In the genomic region with DNA sequence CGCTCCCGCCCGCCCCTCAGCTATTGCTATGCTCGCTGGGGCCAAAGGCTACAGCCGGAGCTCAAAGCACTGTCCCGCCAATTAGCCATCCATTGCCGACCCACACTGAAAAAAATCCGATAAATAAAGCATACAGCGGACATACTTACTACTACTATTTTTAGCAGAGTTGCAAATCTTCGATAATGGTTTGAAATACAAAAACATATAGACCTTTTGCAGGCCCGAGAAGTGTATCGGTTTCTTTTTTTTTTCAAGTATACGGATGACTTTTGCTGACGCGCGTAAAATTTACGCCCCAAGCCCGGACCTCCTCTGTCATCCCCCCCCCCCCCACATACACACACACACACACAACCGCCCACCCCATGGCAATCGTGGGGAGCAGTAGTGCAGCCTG, we compare ENCODE assay signal across 4 fruit fly cellular contexts.
A peak's percentile ranks its signal among the peaks of the same experiment; 100 is the strongest.
TF ChIP-seq lines count a peak whose summit lies in the region.

No protein-coding gene starts in this region.

- no peak for TF ChIP-seq CTCF in whole organism, embryonic (GFP tag; optimal IDR thresholded peaks at IDR 0.05; lab: Kevin White, UChicago)

TF ChIP-seq in whole organism, adult, 20 proteins besides CTCF, POLR2A, EP300 and RAD21:
- TF ChIP-seq tj (GFP tag; optimal IDR thresholded peaks at IDR 0.05; lab: Kevin White, UChicago) (peak; percentile 89), ovo (GFP tag; optimal IDR thresholded peaks at IDR 0.05; lab: Kevin White, UChicago) (no peak), CG12768 (GFP tag; optimal IDR thresholded peaks at IDR 0.05; lab: Kevin White, UChicago) (no peak)

TF ChIP-seq in whole organism, embryonic, 481 proteins besides CTCF, POLR2A, EP300 and RAD21:
- TF ChIP-seq Drgx (GFP tag; IDR thresholded peaks at IDR 0.05; lab: Robert Waterston, UW): peak; percentile 62
- no peak for TF ChIP-seq CG13775 (GFP tag; optimal IDR thresholded peaks at IDR 0.05; lab: Kevin White, UChicago)
- TF ChIP-seq CG7372 (GFP tag; IDR thresholded peaks at IDR 0.05; lab: Robert Waterston, UW): no peak
TF ChIP-seq in whole organism, embryonic: peak in this region for 1.

TF ChIP-seq in whole organism, prepupa, 60 proteins besides CTCF, POLR2A, EP300 and RAD21:
- TF ChIP-seq achi (GFP tag; optimal IDR thresholded peaks at IDR 0.05; lab: Kevin White, UChicago): peak; percentile 5
- TF ChIP-seq CG11762 (GFP tag; optimal IDR thresholded peaks at IDR 0.05; lab: Kevin White, UChicago; ENCODE audit: insufficient read depth): no peak
- TF ChIP-seq CG6276 (GFP tag; optimal IDR thresholded peaks at IDR 0.05; lab: Kevin White, UChicago): peak; percentile 49
- peak; percentile 35 for TF ChIP-seq CG4318 (GFP tag; optimal IDR thresholded peaks at IDR 0.05; lab: Kevin White, UChicago)
- TF ChIP-seq ss (GFP tag; optimal IDR thresholded peaks at IDR 0.05; lab: Kevin White, UChicago): no peak
- TF ChIP-seq CG6163 (GFP tag; IDR thresholded peaks at IDR 0.05; lab: Robert Waterston, UW): peak; percentile 53; the same call in 2 of the 3 replicates
- TF ChIP-seq CG10669 (GFP tag; optimal IDR thresholded peaks at IDR 0.05; lab: Kevin White, UChicago): peak; percentile 23
- no peak for TF ChIP-seq cyc (GFP tag; optimal IDR thresholded peaks at IDR 0.05; lab: Kevin White, UChicago)
- peak; percentile 37 for TF ChIP-seq CG3919 (GFP tag; optimal IDR thresholded peaks at IDR 0.05; lab: Kevin White, UChicago)
- TF ChIP-seq spab (GFP tag; optimal IDR thresholded peaks at IDR 0.05; lab: Kevin White, UChicago): peak; percentile 1
- peak; percentile 60 for TF ChIP-seq CG32006 (GFP tag; optimal IDR thresholded peaks at IDR 0.05; lab: Kevin White, UChicago)
- TF ChIP-seq Sox14 (GFP tag; optimal IDR thresholded peaks at IDR 0.05; lab: Kevin White, UChicago): no peak
- TF ChIP-seq eg (GFP tag; IDR thresholded peaks at IDR 0.05; lab: Robert Waterston, UW): peak; percentile 65
- no peak for TF ChIP-seq Eip75B (GFP tag; optimal IDR thresholded peaks at IDR 0.05; lab: Kevin White, UChicago)
- TF ChIP-seq fd85E (GFP tag; optimal IDR thresholded peaks at IDR 0.05; lab: Kevin White, UChicago): no peak
- TF ChIP-seq CG11294 (GFP tag; IDR thresholded peaks at IDR 0.05; lab: Robert Waterston, UW): no peak
- TF ChIP-seq esn (GFP tag; optimal IDR thresholded peaks at IDR 0.05; lab: Kevin White, UChicago): no peak
- TF ChIP-seq fd59A (GFP tag; optimal IDR thresholded peaks at IDR 0.05; lab: Kevin White, UChicago): no peak
- peak; percentile 58 for TF ChIP-seq CG15336 (GFP tag; IDR thresholded peaks at IDR 0.05; lab: Robert Waterston, UW)
- TF ChIP-seq CG8119 (GFP tag; IDR thresholded peaks at IDR 0.05; lab: Robert Waterston, UW): peak; percentile 45; the same call in 1 of the 3 replicates
- TF ChIP-seq acj6 (GFP tag; optimal IDR thresholded peaks at IDR 0.05; lab: Kevin White, UChicago): no peak
- TF ChIP-seq Eip78C (GFP tag; lab: Kevin White, UChicago): peak; percentile 20
- TF ChIP-seq CG7368 (GFP tag; optimal IDR thresholded peaks at IDR 0.05; lab: Kevin White, UChicago): no peak
- TF ChIP-seq OdsH (GFP tag; optimal IDR thresholded peaks at IDR 0.05; lab: Kevin White, UChicago): peak; percentile 21

TF ChIP-seq in whole organism, pupa, 21 proteins besides CTCF, POLR2A, EP300 and RAD21:
- TF ChIP-seq CG34367 (tag; optimal IDR thresholded peaks at IDR 0.05; lab: Kevin White, UChicago): no peak
- TF ChIP-seq CG10348 (GFP tag; IDR thresholded peaks at IDR 0.05; lab: Robert Waterston, UW): no peak
- TF ChIP-seq Snoo (tag; optimal IDR thresholded peaks at IDR 0.05; lab: Kevin White, UChicago): no peak
- TF ChIP-seq Ets98B (GFP tag; IDR thresholded peaks at IDR 0.05; lab: Robert Waterston, UW): peak; percentile 67
- peak; percentile 70 for TF ChIP-seq CG32121 (GFP tag; IDR thresholded peaks at IDR 0.05; lab: Robert Waterston, UW)
- TF ChIP-seq D1 (tag; optimal IDR thresholded peaks at IDR 0.05; lab: Kevin White, UChicago): no peak
- TF ChIP-seq fd96Ca (GFP tag; IDR thresholded peaks at IDR 0.05; lab: Robert Waterston, UW): peak; percentile 64
- no peak for TF ChIP-seq Pif1A (GFP tag; optimal IDR thresholded peaks at IDR 0.05; lab: Kevin White, UChicago)
- TF ChIP-seq CG12605 (GFP tag; IDR thresholded peaks at IDR 0.05; lab: Robert Waterston, UW): peak; percentile 16; the same call in 1 of the 2 replicates
- TF ChIP-seq CG8301 (tag; optimal IDR thresholded peaks at IDR 0.05; lab: Kevin White, UChicago): peak; percentile 4
- no peak for TF ChIP-seq CG17806 (tag; optimal IDR thresholded peaks at IDR 0.05; lab: Kevin White, UChicago)
- TF ChIP-seq CG15710 (tag; optimal IDR thresholded peaks at IDR 0.05; lab: Kevin White, UChicago): no peak
- TF ChIP-seq rn (GFP tag; IDR thresholded peaks at IDR 0.05; lab: Robert Waterston, UW): no peak
- TF ChIP-seq CG8159 (tag; optimal IDR thresholded peaks at IDR 0.05; lab: Kevin White, UChicago): peak; percentile 30
- TF ChIP-seq CG9948 (tag; optimal IDR thresholded peaks at IDR 0.05; lab: Kevin White, UChicago): no peak
- no peak for TF ChIP-seq Pif1B (GFP tag; optimal IDR thresholded peaks at IDR 0.05; lab: Kevin White, UChicago)
- no peak for TF ChIP-seq CG13204 (GFP tag; optimal IDR thresholded peaks at IDR 0.05; lab: Kevin White, UChicago)
- TF ChIP-seq CG4496 (GFP tag; IDR thresholded peaks at IDR 0.05; lab: Robert Waterston, UW): peak; percentile 76; the same call in 2 of the 3 replicates
- no peak for TF ChIP-seq CG14655 (GFP tag; optimal IDR thresholded peaks at IDR 0.05; lab: Kevin White, UChicago)
- TF ChIP-seq gl (tag; optimal IDR thresholded peaks at IDR 0.05; lab: Kevin White, UChicago): no peak
- TF ChIP-seq EcR (GFP tag; optimal IDR thresholded peaks at IDR 0.05; lab: Kevin White, UChicago): no peak
TF ChIP-seq in whole organism, pupa: peak in this region for 7.
